Fruit fly (Drosophila melanogaster) whole organism, wandering third instar larva: ENCODE measurements around the gene CG12301.

Experiments
- Abd-B ChIP-seq: fragments of >200 bp; optimal IDR thresholded peaks from 2 replicates; lab custom pipeline; 2017; ENCODE audit warnings: missing biosample characterization, missing genetic modification characterization
- CG32264 ChIP-seq: fragments of 200-800 bp; sonication (Bioruptor generic); optimal IDR thresholded peaks from 2 replicates; lab custom pipeline; 2016; ENCODE audit warnings: missing biosample characterization, missing genetic modification characterization
- CG9705 ChIP-seq: fragments of 200-800 bp; sonication (Bioruptor generic); optimal IDR thresholded peaks from 2 replicates; lab custom pipeline; 2018; ENCODE audit warnings: missing biosample characterization, mild to moderate bottlenecking, missing genetic modification characterization
- CrebA ChIP-seq: fragments of 200-800 bp; sonication (Bioruptor generic); optimal IDR thresholded peaks from 2 replicates; lab custom pipeline; 2016; ENCODE audit warnings: missing biosample characterization, mild to moderate bottlenecking, missing genetic modification characterization, borderline replicate concordance
- Dfd ChIP-seq: fragments of >200 bp; optimal IDR thresholded peaks from 2 replicates; lab custom pipeline; 2017; ENCODE audit warnings: missing biosample characterization, missing genetic modification characterization
- Dif ChIP-seq: fragments of 200-275, 200-300 bp; sonication (Bioruptor generic); optimal IDR thresholded peaks from 2 replicates; lab custom pipeline; 2018; ENCODE audit warnings: missing biosample characterization, missing genetic modification characterization; ENCODE audit not compliant: partially characterized antibody
- GATAd ChIP-seq: sonication (Bioruptor generic); optimal IDR thresholded peaks from 2 replicates; lab custom pipeline; 2016; ENCODE audit warnings: missing biosample characterization, missing genetic modification characterization
- HLH106 ChIP-seq: fragments of 200-800 bp; optimal IDR thresholded peaks from 3 replicates; lab custom pipeline; 2019; ENCODE audit warnings: missing biosample characterization, mild to moderate bottlenecking, missing genetic modification characterization, moderate library complexity
- Hnf4 ChIP-seq: fragments of 200-800 bp; sonication (Bioruptor generic); optimal IDR thresholded peaks from 2 replicates; lab custom pipeline; 2016; ENCODE audit warnings: missing biosample characterization, mild to moderate bottlenecking, missing genetic modification characterization
- Hr78 ChIP-seq: fragments of >200 bp; optimal IDR thresholded peaks from 2 replicates; lab custom pipeline; 2017; ENCODE audit warnings: missing biosample characterization, missing genetic modification characterization
- Hr83 ChIP-seq: fragments of 200-300 bp; sonication (Bioruptor generic); optimal IDR thresholded peaks from 2 replicates; lab custom pipeline; 2016; ENCODE audit warnings: missing biosample characterization, mild to moderate bottlenecking, missing genetic modification characterization, moderate library complexity; ENCODE audit not compliant: poor library complexity, severe bottlenecking
- Jra ChIP-seq: sonication (Bioruptor generic); optimal IDR thresholded peaks from 2 replicates; lab custom pipeline; 2016; ENCODE audit warnings: missing biosample characterization, missing genetic modification characterization
- Mio ChIP-seq: sonication (Bioruptor generic); optimal IDR thresholded peaks from 2 replicates; lab custom pipeline; 2016; ENCODE audit warnings: missing biosample characterization, missing genetic modification characterization
- Myc ChIP-seq: fragments of >200 bp; optimal IDR thresholded peaks from 2 replicates; lab custom pipeline; 2017
- N ChIP-seq: fragments of >200 bp; optimal IDR thresholded peaks from 2 replicates; lab custom pipeline; 2018; ENCODE audit warnings: missing biosample characterization, missing external identifiers, missing genetic modification characterization
- OdsH ChIP-seq: fragments of 200-800 bp; sonication (Bioruptor generic); optimal IDR thresholded peaks from 2 replicates; lab custom pipeline; 2016; ENCODE audit warnings: missing biosample characterization, mild to moderate bottlenecking, missing genetic modification characterization
- Rel ChIP-seq, 2 experiments: fragments of 200-800 bp; sonication (Bioruptor generic) in 1 of 2; optimal IDR thresholded peaks; 2 replicates in 1 of 2; 3 replicates in 1 of 2; lab custom pipeline; 2016 to 2019; ENCODE audit warnings: mild to moderate bottlenecking in 2 of 2, missing biosample characterization in 2 of 2, missing genetic modification characterization in 2 of 2, moderate library complexity in 1 of 2
- Sp1 ChIP-seq: fragments of 200-800 bp; sonication (Bioruptor generic); optimal IDR thresholded peaks from 3 replicates; lab custom pipeline; 2019; ENCODE audit warnings: missing biosample characterization, mild to moderate bottlenecking, missing genetic modification characterization, moderate library complexity
- Vsx2 ChIP-seq: fragments of 200-300, 225-300 bp; sonication (Bioruptor generic); optimal IDR thresholded peaks from 2 replicates; lab custom pipeline; 2018; ENCODE audit warnings: missing biosample characterization, missing genetic modification characterization; ENCODE audit not compliant: partially characterized antibody
- br ChIP-seq: fragments of 200-800 bp; sonication (Bioruptor generic); optimal IDR thresholded peaks from 2 replicates; lab custom pipeline; 2016; ENCODE audit warnings: missing biosample characterization, missing genetic modification characterization
- brk ChIP-seq: fragments of 200-800 bp; sonication (Bioruptor generic); optimal IDR thresholded peaks from 2 replicates; lab custom pipeline; 2016; ENCODE audit warnings: missing biosample characterization, mild to moderate bottlenecking, missing genetic modification characterization
- dl ChIP-seq, 2 experiments: fragments of 175-275, 200-275 bp in 1 of 2; fragments of 200-275 bp in 1 of 2; sonication (Bioruptor generic); optimal IDR thresholded peaks; lab custom pipeline; 2018; ENCODE audit warnings: mild to moderate bottlenecking in 2 of 2, missing biosample characterization in 2 of 2, missing genetic modification characterization in 2 of 2, moderate library complexity in 2 of 2; ENCODE audit not compliant: partially characterized antibody in 2 of 2, insufficient read depth in 1 of 2
- dmrt93B ChIP-seq: fragments of 200-800 bp; sonication (Bioruptor generic); optimal IDR thresholded peaks from 2 replicates; lab custom pipeline; 2018; ENCODE audit warnings: missing biosample characterization, mild to moderate bottlenecking, missing genetic modification characterization
- dsf ChIP-seq: sonication (Bioruptor generic); optimal IDR thresholded peaks from 2 replicates; lab custom pipeline; 2016; ENCODE audit warnings: missing biosample characterization, missing genetic modification characterization, borderline replicate concordance
- ey ChIP-seq: fragments of 200-800 bp; sonication (Bioruptor generic); optimal IDR thresholded peaks from 2 replicates; lab custom pipeline; 2016; ENCODE audit warnings: missing biosample characterization, missing genetic modification characterization
- foxo ChIP-seq, 2 experiments: fragments of 200-800 bp; sonication (Bioruptor generic); optimal IDR thresholded peaks; 2 replicates in 1 of 2; 3 replicates in 1 of 2; lab custom pipeline; 2016 to 2017; ENCODE audit warnings: missing biosample characterization in 2 of 2, missing genetic modification characterization in 2 of 2
- fru ChIP-seq: fragments of 200-800 bp; sonication (Bioruptor generic); optimal IDR thresholded peaks from 3 replicates; lab custom pipeline; 2016; ENCODE audit warnings: missing biosample characterization, mild to moderate bottlenecking, missing genetic modification characterization
- h ChIP-seq: fragments of 200-800 bp; sonication (Bioruptor generic); optimal IDR thresholded peaks from 3 replicates; lab custom pipeline; 2016; ENCODE audit warnings: missing biosample characterization, mild to moderate bottlenecking, missing genetic modification characterization
- jim ChIP-seq: fragments of 175-275, 200-325 bp; sonication (Bioruptor generic); optimal IDR thresholded peaks from 2 replicates; lab custom pipeline; 2016; ENCODE audit warnings: missing biosample characterization, mild to moderate bottlenecking, missing genetic modification characterization
- lola ChIP-seq: fragments of >200 bp; optimal IDR thresholded peaks from 2 replicates; lab custom pipeline; 2017; ENCODE audit warnings: missing biosample characterization, missing genetic modification characterization
- pan ChIP-seq: fragments of >200 bp; optimal IDR thresholded peaks from 2 replicates; lab custom pipeline; 2017
- psq ChIP-seq: fragments of 200-800 bp; sonication (Bioruptor generic); optimal IDR thresholded peaks from 3 replicates; lab custom pipeline; 2017; ENCODE audit warnings: missing biosample characterization, mild to moderate bottlenecking, missing genetic modification characterization, moderate library complexity
- rgr ChIP-seq: fragments of 200-800 bp; sonication (Bioruptor generic); optimal IDR thresholded peaks from 3 replicates; lab custom pipeline; 2016; ENCODE audit warnings: missing biosample characterization, mild to moderate bottlenecking, missing genetic modification characterization
- sage ChIP-seq: fragments of 200-800 bp; sonication (Bioruptor generic); optimal IDR thresholded peaks from 2 replicates; lab custom pipeline; 2016; ENCODE audit warnings: missing biosample characterization, mild to moderate bottlenecking, missing genetic modification characterization
- sv ChIP-seq: fragments of 200-800 bp; sonication (Bioruptor generic); optimal IDR thresholded peaks from 3 replicates; lab custom pipeline; 2016; ENCODE audit warnings: missing biosample characterization, missing genetic modification characterization
- tai ChIP-seq: sonication (Bioruptor generic); optimal IDR thresholded peaks from 2 replicates; lab custom pipeline; 2016; ENCODE audit warnings: missing biosample characterization, missing genetic modification characterization
- usp ChIP-seq: fragments of >200 bp; optimal IDR thresholded peaks from 2 replicates; lab custom pipeline; 2017; ENCODE audit warnings: missing biosample characterization, missing genetic modification characterization
- woc ChIP-seq: sonication (Bioruptor generic); optimal IDR thresholded peaks from 2 replicates; lab custom pipeline; 2016; ENCODE audit warnings: missing biosample characterization, mild to moderate bottlenecking, missing genetic modification characterization

CG12301 gene

dm6 chr3L:15616490-15616889 lies 35.9 kb downstream of the CG12301 start:
- no peak for TF ChIP-seq Sp1 (GFP tag; lab: Kevin White, UChicago)
- no peak for TF ChIP-seq woc
- no peak for TF ChIP-seq Vsx2
- no peak for TF ChIP-seq Myc (lab: Kevin White, UChicago)
- no peak for TF ChIP-seq Mio (GFP tag; lab: Kevin White, UChicago)
- TF ChIP-seq Hnf4 (GFP tag; lab: Kevin White, UChicago), result no peak
- no peak for TF ChIP-seq GATAd (GFP tag; lab: Kevin White, UChicago)
- no peak for TF ChIP-seq Jra (GFP tag; lab: Kevin White, UChicago)
- no peak for TF ChIP-seq Dfd (GFP tag; lab: Kevin White, UChicago)
- no peak for TF ChIP-seq brk (GFP tag; lab: Kevin White, UChicago)
- no peak for TF ChIP-seq Dif (GFP tag; lab: Kevin White, UChicago)
- TF ChIP-seq Abd-B (GFP tag; lab: Kevin White, UChicago), result no peak
- TF ChIP-seq CrebA, result no peak
- TF ChIP-seq jim, result no peak
- no peak for TF ChIP-seq lola (GFP tag; lab: Kevin White, UChicago)

- TF ChIP-seq sv (GFP tag; lab: Kevin White, UChicago) (no peak), Jra (GFP tag; lab: Kevin White, UChicago) (no peak), jim (no peak), ey (no peak), Mio (GFP tag; lab: Kevin White, UChicago) (no peak), Abd-B (GFP tag; lab: Kevin White, UChicago) (no peak), N (no peak), CG32264 (GFP tag; lab: Kevin White, UChicago) (no peak), Hnf4 (GFP tag; lab: Kevin White, UChicago) (no peak), Rel (GFP tag; optimal IDR thresholded peaks at IDR 0.05; lab: Kevin White, UChicago) (no peak), Rel (tag; optimal IDR thresholded peaks at IDR 0.05; lab: Kevin White, UChicago) (no peak), Dif (GFP tag; lab: Kevin White, UChicago) (no peak), Hr78 (GFP tag; lab: Kevin White, UChicago) (no peak), usp (GFP tag; lab: Kevin White, UChicago) (no peak)
These were observed 36.3 kb downstream of the CG12301 start for dm6 chr3L:15616900-15617299.

dm6 chr3L:15619626-15620247 lies 39.1 kb downstream of the CG12301 start, which contains the start of gene Phs:
Gene Phs (plus strand): TSS chr3L:15619901.
- TF ChIP-seq N (peak; percentile 29), Hnf4 (GFP tag; lab: Kevin White, UChicago) (peak; percentile 98), Dif (GFP tag; lab: Kevin White, UChicago) (peak; percentile 67), jim (peak; percentile 26), psq (peak; percentile 87), Jra (GFP tag; lab: Kevin White, UChicago) (peak; percentile 94), lola (GFP tag; lab: Kevin White, UChicago) (no peak), h (GFP tag; lab: Kevin White, UChicago) (peak; percentile 94), Abd-B (GFP tag; lab: Kevin White, UChicago) (no peak), OdsH (GFP tag; lab: Kevin White, UChicago) (peak; percentile 79), Rel (GFP tag; optimal IDR thresholded peaks at IDR 0.05; lab: Kevin White, UChicago) (no peak), Rel (tag; optimal IDR thresholded peaks at IDR 0.05; lab: Kevin White, UChicago) (peak; percentile 82), Hr78 (GFP tag; lab: Kevin White, UChicago) (no peak), foxo (GFP tag; optimal IDR thresholded peaks at IDR 0.05; lab: Kevin White, UChicago) (peak; percentile 64 to 95), dl (GFP tag; optimal IDR thresholded peaks at IDR 0.05; lab: Kevin White, UChicago; ENCODE audit: insufficient read depth in 1 of 2, partially characterized antibody in 2 of 2) (peak; percentile 21 to 62), pan (lab: Kevin White, UChicago) (no peak), HLH106 (tag; lab: Kevin White, UChicago) (peak; percentile 73), sage (GFP tag; lab: Kevin White, UChicago) (peak; percentile 55), CG9705 (peak; percentile 78), rgr (GFP tag; lab: Kevin White, UChicago) (peak; percentile 95), dmrt93B (GFP tag; lab: Kevin White, UChicago) (peak; percentile 78), tai (GFP tag; lab: Kevin White, UChicago) (peak; percentile 95), woc (peak; percentile 60), CrebA (peak; percentile 28), ey (peak; percentile 88), CG32264 (GFP tag; lab: Kevin White, UChicago) (peak; percentile 89), Myc (lab: Kevin White, UChicago) (peak; percentile 23), Sp1 (GFP tag; lab: Kevin White, UChicago) (peak; percentile 71), GATAd (GFP tag; lab: Kevin White, UChicago) (peak; percentile 81), Vsx2 (peak; percentile 48), sv (GFP tag; lab: Kevin White, UChicago) (peak; percentile 70), Mio (GFP tag; lab: Kevin White, UChicago) (peak; percentile 81), br (GFP tag; lab: Kevin White, UChicago) (peak; percentile 94), Dfd (GFP tag; lab: Kevin White, UChicago) (no peak), Hr83 (GFP tag; lab: Kevin White, UChicago) (peak; percentile 99), fru (GFP tag; lab: Kevin White, UChicago) (peak; percentile 87), brk (GFP tag; lab: Kevin White, UChicago) (peak; percentile 85), dsf (GFP tag; lab: Kevin White, UChicago) (peak; percentile 85), usp (GFP tag; lab: Kevin White, UChicago) (no peak)
